Fruit fly (Drosophila melanogaster) whole organism, adult: ENCODE measurements around the gene eIF3a.
A peak's percentile ranks its signal among the peaks of the same experiment; 100 is the strongest.

Experiments used
- CG11617 ChIP-seq: fragments of 200-800 bp; sonication (Bioruptor generic); optimal IDR thresholded peaks from 2 replicates; lab custom pipeline; 2017; ENCODE audit warnings: mild to moderate bottlenecking, missing biosample characterization, missing genetic modification reagents, missing genetic modification characterization
- CG12768 ChIP-seq: fragments of 200-800 bp; sonication (Bioruptor generic); optimal IDR thresholded peaks from 2 replicates; lab custom pipeline; 2017; ENCODE audit warnings: missing biosample characterization, missing genetic modification characterization, mild to moderate bottlenecking, moderate library complexity, missing genetic modification reagents
- CG14711 ChIP-seq: fragments of 200-800 bp; sonication (Bioruptor generic); optimal IDR thresholded peaks from 2 replicates; lab custom pipeline; 2018; ENCODE audit warnings: missing biosample characterization, mild to moderate bottlenecking, missing genetic modification characterization, moderate library complexity
- CG1620 ChIP-seq: fragments of 200-800 bp; sonication (Bioruptor generic); optimal IDR thresholded peaks from 2 replicates; lab custom pipeline; 2016; ENCODE audit warnings: missing biosample characterization, missing genetic modification characterization
- CG33017 ChIP-seq: fragments of 200-800 bp; sonication (Bioruptor generic); optimal IDR thresholded peaks from 2 replicates; lab custom pipeline; 2018; ENCODE audit warnings: missing biosample characterization, mild to moderate bottlenecking, missing genetic modification characterization, moderate library complexity
- CG5204 ChIP-seq: fragments of 200-800 bp; sonication (Bioruptor generic); optimal IDR thresholded peaks from 2 replicates; lab custom pipeline; 2016; ENCODE audit warnings: missing biosample characterization, missing genetic modification characterization
- CG7045 ChIP-seq: fragments of 200-800 bp; sonication (Bioruptor generic); optimal IDR thresholded peaks from 2 replicates; lab custom pipeline; 2017; ENCODE audit warnings: missing biosample characterization, mild to moderate bottlenecking, missing genetic modification characterization
- Clk ChIP-seq: fragments of 200-800 bp; sonication (Bioruptor generic); optimal IDR thresholded peaks from 2 replicates; lab custom pipeline; 2017; ENCODE audit warnings: missing biosample characterization, missing genetic modification characterization
- Crg-1 ChIP-seq: fragments of 200-800 bp; sonication (Bioruptor generic); optimal IDR thresholded peaks from 2 replicates; lab custom pipeline; 2016; ENCODE audit warnings: missing biosample characterization, missing genetic modification characterization
- Hr96 ChIP-seq: fragments of 200-800 bp; sonication (Bioruptor generic); optimal IDR thresholded peaks from 2 replicates; lab custom pipeline; 2016; ENCODE audit warnings: missing biosample characterization, missing genetic modification characterization
- Mnt ChIP-seq: fragments of 200-800 bp; sonication (Bioruptor generic); optimal IDR thresholded peaks from 2 replicates; lab custom pipeline; 2016; ENCODE audit warnings: missing biosample characterization, mild to moderate bottlenecking, missing genetic modification characterization
- bab1 ChIP-seq: fragments of 200-800 bp; sonication (Bioruptor generic); optimal IDR thresholded peaks from 3 replicates; lab custom pipeline; 2019; ENCODE audit warnings: missing biosample characterization, mild to moderate bottlenecking, missing genetic modification characterization, moderate library complexity
- cic ChIP-seq: fragments of 200-800 bp; sonication (Bioruptor generic); optimal IDR thresholded peaks from 2 replicates; lab custom pipeline; 2017; ENCODE audit warnings: missing biosample characterization, mild to moderate bottlenecking, missing genetic modification characterization, moderate library complexity
- cnc ChIP-seq, 2 experiments: fragments of >200 bp; optimal IDR thresholded peaks; 2 replicates each; lab custom pipeline; 2017
- kay ChIP-seq: fragments of 200-800 bp; sonication (Bioruptor generic); peaks from one replicate; lab custom pipeline; 2016; ENCODE audit warnings: missing biosample characterization, missing genetic modification characterization, borderline replicate concordance
- ovo ChIP-seq: fragments of 200-800 bp; sonication (Bioruptor generic); optimal IDR thresholded peaks from 2 replicates; lab custom pipeline; 2016; ENCODE audit warnings: missing biosample characterization, missing genetic modification characterization
- pad ChIP-seq: fragments of 200-800 bp; sonication (Bioruptor generic); optimal IDR thresholded peaks from 3 replicates; lab custom pipeline; 2017; ENCODE audit warnings: missing biosample characterization, missing genetic modification characterization, mild to moderate bottlenecking, moderate library complexity, missing genetic modification reagents
- tj ChIP-seq: fragments of 200-800 bp; sonication (Bioruptor generic); optimal IDR thresholded peaks from 3 replicates; lab custom pipeline; 2017; ENCODE audit warnings: missing biosample characterization, mild to moderate bottlenecking, missing genetic modification characterization, moderate library complexity
- toe ChIP-seq: fragments of 200-800 bp; sonication (Bioruptor generic); optimal IDR thresholded peaks from 2 replicates; lab custom pipeline; 2016; ENCODE audit warnings: missing biosample characterization, missing genetic modification characterization

eIF3a gene

DNA sequence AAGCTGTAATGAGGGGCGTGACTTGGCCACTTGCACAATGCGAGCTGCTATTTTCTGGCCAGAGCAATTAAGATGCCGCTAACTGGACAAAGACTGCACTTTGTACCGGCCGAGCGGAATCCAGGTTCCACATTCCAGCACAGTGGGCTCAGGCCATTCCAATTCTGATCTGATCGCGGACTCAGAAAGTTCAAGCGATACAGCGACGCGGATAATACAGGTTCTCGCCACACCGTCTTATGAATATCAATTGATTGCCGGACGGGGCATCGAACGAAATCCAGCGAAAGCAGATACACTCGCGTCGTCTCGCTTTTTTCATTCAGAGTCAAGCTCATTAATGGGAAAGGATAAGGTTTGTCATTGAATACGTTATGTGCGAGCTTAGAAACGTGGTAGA lies 35.2 kb upstream of the eIF3a start:
- TF ChIP-seq CG1620 (GFP tag; lab: Kevin White, UChicago), result no peak
- TF ChIP-seq CG5204 (GFP tag; lab: Kevin White, UChicago), result peak; percentile 1
- no peak for TF ChIP-seq cic
- TF ChIP-seq CG12768 (GFP tag; lab: Kevin White, UChicago), result peak; percentile 16
- no peak for TF ChIP-seq bab1 (GFP tag; lab: Kevin White, UChicago)
- TF ChIP-seq ovo (GFP tag; lab: Kevin White, UChicago), result peak; percentile 26

DNA sequence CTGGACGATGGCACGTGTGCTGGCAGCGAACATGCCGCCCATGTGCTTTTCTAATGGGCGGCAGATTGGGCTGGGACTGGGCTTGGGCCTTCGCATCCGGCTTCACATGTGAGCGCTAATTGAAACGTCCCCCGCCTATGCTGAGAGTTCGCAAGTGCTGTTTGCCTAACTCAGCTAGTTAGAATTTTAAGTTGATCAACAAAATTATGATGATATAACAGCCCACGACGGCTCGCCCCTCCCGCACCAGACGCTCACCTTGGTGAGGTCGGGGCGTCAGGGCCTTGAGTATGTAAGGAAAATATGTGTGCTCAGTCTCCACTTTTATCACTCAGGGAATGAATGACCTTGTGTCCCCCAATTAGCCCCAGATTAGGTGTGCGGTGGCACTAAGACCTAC lies 33.2 kb upstream of the eIF3a start:
- TF ChIP-seq CG1620 (GFP tag; lab: Kevin White, UChicago) (no peak), bab1 (GFP tag; lab: Kevin White, UChicago) (no peak), CG14711 (no peak), cic (no peak), Clk (no peak), CG7045 (GFP tag; lab: Kevin White, UChicago) (no peak), pad (GFP tag; lab: Kevin White, UChicago) (no peak), cnc (optimal IDR thresholded peaks at IDR 0.05; lab: Kevin White, UChicago) (no peak)

- TF ChIP-seq CG33017 (tag; lab: Kevin White, UChicago), result no peak
- TF ChIP-seq pad (GFP tag; lab: Kevin White, UChicago), result no peak
These were observed 29.1 kb upstream of the eIF3a start, which contains the start of gene CG31522 for dm6 chr3R:4462783-4463182. CG31522 (minus strand) TSS chr3R:4462883.

DNA sequence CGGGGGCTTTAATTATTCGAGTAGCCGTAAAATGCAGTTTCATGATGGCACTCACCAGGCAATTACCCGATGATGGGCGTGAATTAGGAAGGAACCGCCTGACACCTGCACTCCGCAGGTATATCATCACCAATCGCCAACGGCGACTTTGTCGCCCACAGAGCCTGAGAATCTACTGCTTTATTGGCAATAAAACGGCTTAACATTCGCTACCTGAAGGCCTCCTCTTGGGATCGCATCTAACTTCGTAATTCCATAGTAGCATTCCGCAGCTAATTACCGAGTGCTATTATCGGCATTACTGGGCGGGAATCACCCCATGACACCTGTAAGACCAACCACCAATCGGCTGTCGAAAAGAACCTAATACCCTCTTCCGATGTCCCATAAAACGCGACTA lies 24.6 kb upstream of the eIF3a start:
- TF ChIP-seq toe (GFP tag; lab: Kevin White, UChicago) (no peak), cic (no peak), CG11617 (GFP tag; lab: Kevin White, UChicago) (no peak), CG12768 (GFP tag; lab: Kevin White, UChicago) (no peak), cnc (optimal IDR thresholded peaks at IDR 0.05; lab: Kevin White, UChicago) (no peak), pad (GFP tag; lab: Kevin White, UChicago) (no peak), CG33017 (tag; lab: Kevin White, UChicago) (no peak), ovo (GFP tag; lab: Kevin White, UChicago) (no peak), kay (GFP tag; lab: Kevin White, UChicago) (no peak)

DNA sequence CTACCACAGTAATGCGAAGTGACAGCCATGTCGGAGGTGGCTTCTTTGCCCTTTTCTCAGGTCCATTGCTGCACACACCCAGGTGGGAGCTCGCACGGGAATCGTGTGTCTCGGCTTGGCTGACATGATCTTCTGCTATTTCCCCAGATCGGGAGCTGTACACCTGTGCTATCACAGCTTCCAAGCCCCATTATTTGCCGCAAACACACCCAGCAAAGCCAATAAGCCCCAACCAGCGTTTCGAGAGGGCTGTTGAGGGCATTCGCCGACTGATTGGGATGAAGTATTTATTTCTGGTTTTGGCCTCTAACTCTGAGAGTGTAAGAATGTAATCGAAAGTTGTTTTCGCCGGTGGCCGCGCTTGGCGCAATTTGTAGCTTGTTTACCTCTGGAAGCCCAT lies 23.9 kb upstream of the eIF3a start:
- TF ChIP-seq CG12768 (GFP tag; lab: Kevin White, UChicago), result no peak
- TF ChIP-seq kay (GFP tag; lab: Kevin White, UChicago), result no peak
- TF ChIP-seq cic, result no peak
- TF ChIP-seq bab1 (GFP tag; lab: Kevin White, UChicago), result no peak
- TF ChIP-seq ovo (GFP tag; lab: Kevin White, UChicago), result no peak
- TF ChIP-seq CG14711, result no peak
- TF ChIP-seq CG33017 (tag; lab: Kevin White, UChicago), result no peak
- no peak for TF ChIP-seq tj (GFP tag; lab: Kevin White, UChicago)
- no peak for TF ChIP-seq Clk
- TF ChIP-seq pad (GFP tag; lab: Kevin White, UChicago), result no peak
- no peak for TF ChIP-seq cnc (optimal IDR thresholded peaks at IDR 0.05; lab: Kevin White, UChicago)
- no peak for TF ChIP-seq toe (GFP tag; lab: Kevin White, UChicago)
- TF ChIP-seq CG11617 (GFP tag; lab: Kevin White, UChicago), result no peak
- no peak for TF ChIP-seq CG7045 (GFP tag; lab: Kevin White, UChicago)
- TF ChIP-seq Mnt (GFP tag; lab: Kevin White, UChicago), result no peak
- TF ChIP-seq Hr96 (GFP tag; lab: Kevin White, UChicago), result no peak
- no peak for TF ChIP-seq CG5204 (GFP tag; lab: Kevin White, UChicago)

- TF ChIP-seq CG14711 (peak; percentile 93), Mnt (GFP tag; lab: Kevin White, UChicago) (peak; percentile 57), Hr96 (GFP tag; lab: Kevin White, UChicago) (peak; percentile 16), CG12768 (GFP tag; lab: Kevin White, UChicago) (peak; percentile 19), Crg-1 (GFP tag; lab: Kevin White, UChicago) (peak; percentile 17), bab1 (GFP tag; lab: Kevin White, UChicago) (peak; percentile 4), CG1620 (GFP tag; lab: Kevin White, UChicago) (no peak), pad (GFP tag; lab: Kevin White, UChicago) (peak; percentile 87), Clk (peak; percentile 33), CG7045 (GFP tag; lab: Kevin White, UChicago) (no peak), tj (GFP tag; lab: Kevin White, UChicago) (peak; percentile 29), CG5204 (GFP tag; lab: Kevin White, UChicago) (no peak)
These were observed 19.7 kb upstream of the eIF3a start for dm6 chr3R:4453213-4453956.

- TF ChIP-seq CG11617 (GFP tag; lab: Kevin White, UChicago) (no peak), CG12768 (GFP tag; lab: Kevin White, UChicago) (peak; percentile 23), Mnt (GFP tag; lab: Kevin White, UChicago) (peak; percentile 52), cic (no peak), CG7045 (GFP tag; lab: Kevin White, UChicago) (peak; percentile 2), ovo (GFP tag; lab: Kevin White, UChicago) (no peak), pad (GFP tag; lab: Kevin White, UChicago) (no peak)
These were observed 18.8 kb upstream of the eIF3a start for dm6 chr3R:4452345-4453044.
